Fruit fly (Drosophila melanogaster) whole organism, embryonic: ENCODE results near the gene CG31663.
A peak's percentile ranks its signal among the peaks of the same experiment; 100 is the strongest.

ENCODE experiments used
- Aef1 ChIP-seq: fragments of 200-800 bp; sonication (Bioruptor generic); IDR thresholded peaks from 3 replicates; pipeline ENCODE4 v1.3.6; 2022; ENCODE audit warnings: missing biosample characterization, missing genetic modification characterization
- Bteb2 ChIP-seq: fragments of 200-800 bp; sonication (Bioruptor generic); optimal IDR thresholded peaks from 2 replicates; lab custom pipeline; 2016; ENCODE audit warnings: missing biosample characterization, missing genetic modification characterization
- CG10267 ChIP-seq: fragments of 200-800 bp; sonication (Bioruptor generic); optimal IDR thresholded peaks from 2 replicates; lab custom pipeline; 2018; ENCODE audit warnings: missing biosample characterization, mild to moderate bottlenecking, missing genetic modification characterization, moderate library complexity
- CG10979 ChIP-seq: fragments of 200-800 bp; sonication (Bioruptor generic); optimal IDR thresholded peaks from 2 replicates; lab custom pipeline; 2018; ENCODE audit warnings: missing biosample characterization, mild to moderate bottlenecking, missing genetic modification characterization, moderate library complexity
- CG12299 ChIP-seq: fragments of 200-800 bp; sonication (Bioruptor generic); optimal IDR thresholded peaks from 2 replicates; lab custom pipeline; 2018; ENCODE audit warnings: missing biosample characterization, mild to moderate bottlenecking, missing genetic modification characterization
- CG14667 ChIP-seq: fragments of 200-800 bp; sonication (Bioruptor generic); IDR thresholded peaks from 2 replicates; pipeline ENCODE4 v1.3.6; 2022; ENCODE audit warnings: missing biosample characterization, missing genetic modification characterization
- CG15269 ChIP-seq: fragments of 200-800 bp; sonication (Bioruptor generic); optimal IDR thresholded peaks from 2 replicates; lab custom pipeline; 2018; ENCODE audit warnings: missing biosample characterization, mild to moderate bottlenecking, missing genetic modification characterization, moderate library complexity
- CG16813 ChIP-seq: fragments of 200-800 bp; sonication (Bioruptor generic); IDR thresholded peaks from 3 replicates; pipeline ENCODE4 v1.3.6; 2022; ENCODE audit warnings: missing biosample characterization, missing genetic modification characterization; ENCODE audit not compliant: partially characterized antibody
- CG17802 ChIP-seq: fragments of 200-800 bp; sonication (Bioruptor generic); optimal IDR thresholded peaks from 2 replicates; lab custom pipeline; 2018; ENCODE audit warnings: missing biosample characterization, mild to moderate bottlenecking, missing genetic modification characterization, moderate library complexity
- CG18619 ChIP-seq: fragments of 200-800 bp; sonication (Bioruptor generic); optimal IDR thresholded peaks from 3 replicates; lab custom pipeline; 2017; ENCODE audit warnings: missing biosample characterization, mild to moderate bottlenecking, missing genetic modification characterization
- CG2202 ChIP-seq: fragments of 200-800 bp; sonication (Bioruptor generic); optimal IDR thresholded peaks from 2 replicates; lab custom pipeline; 2018; ENCODE audit warnings: missing biosample characterization, mild to moderate bottlenecking, missing genetic modification characterization
- CG3995 ChIP-seq: fragments of 200-800 bp; sonication (Bioruptor generic); optimal IDR thresholded peaks from 3 replicates; lab custom pipeline; 2016; ENCODE audit warnings: missing biosample characterization, missing genetic modification characterization
- CG4360 ChIP-seq: fragments of 200-800 bp; sonication (Bioruptor generic); IDR thresholded peaks from 2 replicates; pipeline ENCODE4 v1.3.6; 2022; ENCODE audit warnings: missing biosample characterization, missing genetic modification characterization
- CG9817 ChIP-seq: fragments of 200-800 bp; sonication (Bioruptor generic); optimal IDR thresholded peaks from 2 replicates; lab custom pipeline; 2018; ENCODE audit warnings: missing biosample characterization, mild to moderate bottlenecking, missing genetic modification characterization, moderate library complexity
- Chrac-16 ChIP-seq: fragments of 200-800 bp; sonication (Bioruptor generic); optimal IDR thresholded peaks from 3 replicates; lab custom pipeline; 2016; ENCODE audit warnings: missing biosample characterization, missing genetic modification characterization
- Dip2 ChIP-seq: fragments of 200-800 bp; sonication (Bioruptor generic); IDR thresholded peaks from 2 replicates; pipeline ENCODE4 v1.3.6; 2022; ENCODE audit warnings: missing biosample characterization, missing genetic modification characterization
- Gsc ChIP-seq: fragments of 200-800 bp; sonication (Bioruptor generic); IDR thresholded peaks from 2 replicates; pipeline ENCODE4 v1.3.6; 2022; ENCODE audit warnings: missing biosample characterization, missing genetic modification characterization
- Gug ChIP-seq: fragments of 200-800 bp; sonication (Bioruptor generic); IDR thresholded peaks from 4 replicates; pipeline ENCODE4 v1.3.6; 2022; ENCODE audit warnings: missing biosample characterization, missing genetic modification characterization
- HHEX ChIP-seq: fragments of 200-800 bp; sonication (Bioruptor generic); optimal IDR thresholded peaks from 3 replicates; lab custom pipeline; 2017; ENCODE audit warnings: missing biosample characterization, mild to moderate bottlenecking, missing genetic modification characterization, missing genetic modification reagents
- HLH3B ChIP-seq: fragments of 200-800 bp; sonication (Bioruptor generic); IDR thresholded peaks from 2 replicates; pipeline ENCODE4 v1.3.6; 2022; ENCODE audit warnings: missing biosample characterization, missing genetic modification characterization
- Hey ChIP-seq: fragments of 200-800 bp; sonication (Bioruptor generic); optimal IDR thresholded peaks from 3 replicates; lab custom pipeline; 2018; ENCODE audit warnings: missing biosample characterization, mild to moderate bottlenecking, missing genetic modification characterization
- Max ChIP-seq: fragments of 200-800 bp; sonication (Bioruptor generic); optimal IDR thresholded peaks from 2 replicates; lab custom pipeline; 2016; ENCODE audit warnings: missing biosample characterization, mild to moderate bottlenecking, missing genetic modification characterization
- NK7.1 ChIP-seq: fragments of 200-800 bp; sonication (Bioruptor generic); optimal IDR thresholded peaks from 3 replicates; lab custom pipeline; 2016; ENCODE audit warnings: missing biosample characterization, missing genetic modification characterization
- Nf-YB ChIP-seq: fragments of 200-800 bp; sonication (Bioruptor generic); optimal IDR thresholded peaks from 3 replicates; lab custom pipeline; 2019; ENCODE audit warnings: missing biosample characterization, mild to moderate bottlenecking, missing genetic modification characterization, moderate library complexity
- Optix ChIP-seq: fragments of 200-800 bp; sonication (Bioruptor generic); IDR thresholded peaks from 3 replicates; pipeline ENCODE4 v1.3.6; 2022; ENCODE audit warnings: missing biosample characterization, missing genetic modification characterization
- Pdp1 ChIP-seq, 2 experiments: fragments of 200-800 bp; sonication (Bioruptor generic); optimal IDR thresholded peaks; 3 replicates each; lab custom pipeline; 2016; ENCODE audit warnings: missing biosample characterization in 2 of 2, missing genetic modification characterization in 2 of 2, mild to moderate bottlenecking in 1 of 2, moderate library complexity in 1 of 2
- Spps ChIP-seq: fragments of 200-800 bp; sonication (Bioruptor generic); optimal IDR thresholded peaks from 2 replicates; lab custom pipeline; 2018; ENCODE audit warnings: missing biosample characterization, mild to moderate bottlenecking, missing genetic modification characterization
- ash1 ChIP-seq: fragments of 200-800 bp; sonication (Bioruptor generic); optimal IDR thresholded peaks from 2 replicates; lab custom pipeline; 2018; ENCODE audit warnings: missing biosample characterization, mild to moderate bottlenecking, missing genetic modification characterization
- cad ChIP-seq: fragments of >200 bp; optimal IDR thresholded peaks from 2 replicates; lab custom pipeline; 2017; ENCODE audit warnings: missing biosample characterization, missing genetic modification characterization
- cas ChIP-seq: fragments of 200-800 bp; sonication (Bioruptor generic); IDR thresholded peaks from 2 replicates; pipeline ENCODE4 v1.3.6; 2022; ENCODE audit warnings: missing biosample characterization, missing genetic modification characterization
- crp ChIP-seq, 2 experiments: fragments of 200-800 bp; sonication (Bioruptor generic); optimal IDR thresholded peaks; 2 replicates in 1 of 2; 3 replicates in 1 of 2; lab custom pipeline; 2017; ENCODE audit warnings: missing biosample characterization in 2 of 2, missing genetic modification characterization in 2 of 2, mild to moderate bottlenecking in 1 of 2, moderate library complexity in 1 of 2
- danr ChIP-seq: fragments of 200-800 bp; sonication (Bioruptor generic); IDR thresholded peaks from 2 replicates; pipeline ENCODE4 v1.3.6; 2022; ENCODE audit warnings: missing biosample characterization, missing genetic modification characterization
- dati ChIP-seq: fragments of 200-800 bp; sonication (Bioruptor generic); IDR thresholded peaks from 2 replicates; pipeline ENCODE4 v1.3.6; 2022; ENCODE audit warnings: missing biosample characterization, missing genetic modification characterization
- gce ChIP-seq: fragments of 200-800 bp; sonication (Bioruptor generic); IDR thresholded peaks from 3 replicates; pipeline ENCODE4 v1.3.6; 2022; ENCODE audit warnings: missing biosample characterization, missing genetic modification characterization
- gt ChIP-seq: fragments of 200-800 bp; sonication (Bioruptor generic); IDR thresholded peaks from 2 replicates; pipeline ENCODE4 v1.3.6; 2022; ENCODE audit warnings: missing biosample characterization, missing genetic modification characterization
- inv ChIP-seq: fragments of 200-800 bp; sonication (Bioruptor generic); IDR thresholded peaks from 2 replicates; pipeline ENCODE4 v1.3.6; 2022; ENCODE audit warnings: missing biosample characterization, missing genetic modification characterization; ENCODE audit not compliant: partially characterized antibody
- jing ChIP-seq: fragments of 200-800 bp; sonication (Bioruptor generic); optimal IDR thresholded peaks from 2 replicates; lab custom pipeline; 2018; ENCODE audit warnings: missing biosample characterization, mild to moderate bottlenecking, missing genetic modification characterization
- kni ChIP-seq: fragments of 200-800 bp; sonication (Bioruptor generic); optimal IDR thresholded peaks from 3 replicates; lab custom pipeline; 2017; ENCODE audit warnings: mild to moderate bottlenecking, missing biosample characterization, missing genetic modification reagents, missing genetic modification characterization
- nau ChIP-seq: fragments of 200-800 bp; sonication (Bioruptor generic); optimal IDR thresholded peaks from 3 replicates; lab custom pipeline; 2017; ENCODE audit warnings: missing biosample characterization, mild to moderate bottlenecking, missing genetic modification characterization, missing genetic modification reagents
- pros ChIP-seq: fragments of 200-800 bp; sonication (Bioruptor generic); optimal IDR thresholded peaks from 3 replicates; lab custom pipeline; 2019; ENCODE audit warnings: missing biosample characterization, mild to moderate bottlenecking, missing genetic modification characterization, moderate library complexity
- ranshi ChIP-seq: fragments of 200-800 bp; sonication (Bioruptor generic); IDR thresholded peaks from 2 replicates; pipeline ENCODE4 v1.3.6; 2022; ENCODE audit warnings: missing biosample characterization, missing genetic modification characterization
- row ChIP-seq: fragments of 200-800 bp; sonication (Bioruptor generic); IDR thresholded peaks from 3 replicates; pipeline ENCODE4 v1.3.6; 2022; ENCODE audit warnings: missing biosample characterization, missing genetic modification characterization
- salm ChIP-seq: fragments of 200-800 bp; sonication (Bioruptor generic); optimal IDR thresholded peaks from 2 replicates; lab custom pipeline; 2018; ENCODE audit warnings: missing biosample characterization, mild to moderate bottlenecking, missing genetic modification characterization
- schlank ChIP-seq: fragments of 200-800 bp; sonication (Bioruptor generic); optimal IDR thresholded peaks from 2 replicates; lab custom pipeline; 2018; ENCODE audit warnings: missing biosample characterization, mild to moderate bottlenecking, missing genetic modification characterization
- sd ChIP-seq: fragments of 200-800 bp; sonication (Bioruptor generic); optimal IDR thresholded peaks from 3 replicates; lab custom pipeline; 2018; ENCODE audit warnings: missing biosample characterization, mild to moderate bottlenecking, missing genetic modification characterization, moderate library complexity
- sens-2 ChIP-seq: fragments of 200-800 bp; sonication (Bioruptor generic); IDR thresholded peaks from 2 replicates; pipeline ENCODE4 v1.3.6; 2022; ENCODE audit warnings: missing biosample characterization, missing genetic modification characterization
- tgo ChIP-seq: fragments of 200-800 bp; sonication (Bioruptor generic); IDR thresholded peaks from 3 replicates; pipeline ENCODE4 v1.3.6; 2022; ENCODE audit warnings: missing biosample characterization, missing genetic modification characterization
- tin ChIP-seq: fragments of 200-800 bp; sonication (Bioruptor generic); optimal IDR thresholded peaks from 3 replicates; lab custom pipeline; 2016; ENCODE audit warnings: missing biosample characterization, missing genetic modification characterization
- unpg ChIP-seq: fragments of 200-800 bp; sonication (Bioruptor generic); optimal IDR thresholded peaks from 3 replicates; lab custom pipeline; 2018; ENCODE audit warnings: missing biosample characterization, mild to moderate bottlenecking, missing genetic modification characterization, moderate library complexity

Gene CG31663

dm6 chr2L:1925917-1926864 is 44.9 kb upstream of the CG31663 start (continued):
- peak; percentile 6 for TF ChIP-seq tin (GFP tag; lab: Kevin White, UChicago)
- no peak for TF ChIP-seq Nf-YB (GFP tag; lab: Kevin White, UChicago)
- no peak for TF ChIP-seq jing (GFP tag; lab: Kevin White, UChicago)
- no peak for TF ChIP-seq dati (GFP tag; lab: Robert Waterston, UW)
- TF ChIP-seq pros (GFP tag; lab: Kevin White, UChicago), result peak; percentile 26
- no peak for TF ChIP-seq CG4360
- no peak for TF ChIP-seq salm
- TF ChIP-seq ash1 (GFP tag; lab: Kevin White, UChicago), result no peak
- no peak for TF ChIP-seq Gsc (GFP tag; lab: Robert Waterston, UW)
- TF ChIP-seq Max (GFP tag; lab: Kevin White, UChicago), result no peak
- no peak for TF ChIP-seq Optix (GFP tag; lab: Robert Waterston, UW)
- TF ChIP-seq sens-2, result no peak
- TF ChIP-seq Bteb2, result no peak
- TF ChIP-seq danr (GFP tag; lab: Robert Waterston, UW), result no peak
- no peak for TF ChIP-seq tgo
- no peak for TF ChIP-seq gt
- TF ChIP-seq Gug (GFP tag; lab: Robert Waterston, UW), result no peak
- TF ChIP-seq crp (GFP tag; optimal IDR thresholded peaks at IDR 0.05; lab: Kevin White, UChicago), result no peak
- TF ChIP-seq CG2202 (tag; lab: Kevin White, UChicago), result no peak
- TF ChIP-seq sd, result peak; percentile 18
- TF ChIP-seq gce (GFP tag; lab: Robert Waterston, UW), result no peak
- no peak for TF ChIP-seq Aef1 (GFP tag; lab: Robert Waterston, UW)
- no peak for TF ChIP-seq schlank (tag; lab: Kevin White, UChicago)
- no peak for TF ChIP-seq CG17802
- no peak for TF ChIP-seq Spps
- no peak for TF ChIP-seq HHEX (GFP tag; lab: Kevin White, UChicago)
- TF ChIP-seq CG10979 (tag; lab: Kevin White, UChicago), result peak; percentile 40
- no peak for TF ChIP-seq Hey (tag; lab: Kevin White, UChicago)
- TF ChIP-seq CG18619 (GFP tag; lab: Kevin White, UChicago), result no peak
- no peak for TF ChIP-seq Dip2
- no peak for TF ChIP-seq CG3995 (GFP tag; lab: Kevin White, UChicago)
- TF ChIP-seq NK7.1 (GFP tag; lab: Kevin White, UChicago), result no peak
- TF ChIP-seq CG9817 (tag; lab: Kevin White, UChicago), result no peak
- no peak for TF ChIP-seq inv
- no peak for TF ChIP-seq CG16813
- no peak for TF ChIP-seq unpg (GFP tag; lab: Kevin White, UChicago)
- TF ChIP-seq cas, result no peak
- TF ChIP-seq kni (GFP tag; lab: Kevin White, UChicago), result peak; percentile 18
- peak; percentile 3 for TF ChIP-seq CG15269 (tag; lab: Kevin White, UChicago)
- peak; percentile 49; the same call in 2 of the 3 replicates for TF ChIP-seq row (GFP tag; lab: Robert Waterston, UW)
- no peak for TF ChIP-seq CG14667
- peak; percentile 17 for TF ChIP-seq CG10267 (tag; lab: Kevin White, UChicago)
- no peak for TF ChIP-seq Pdp1 (GFP tag; optimal IDR thresholded peaks at IDR 0.05; lab: Kevin White, UChicago)
- TF ChIP-seq Chrac-16 (GFP tag; lab: Kevin White, UChicago), result no peak
- TF ChIP-seq nau (GFP tag; lab: Kevin White, UChicago), result no peak
- TF ChIP-seq HLH3B (GFP tag; lab: Robert Waterston, UW), result peak; percentile 63; the same call in 1 of the 2 replicates
- no peak for TF ChIP-seq cad (GFP tag; lab: Kevin White, UChicago)
- TF ChIP-seq ranshi (GFP tag; lab: Robert Waterston, UW), result no peak
- no peak for TF ChIP-seq CG12299 (tag; lab: Kevin White, UChicago)
